Fruit fly (Drosophila melanogaster) whole organism, embryonic: ENCODE results near the gene CG33288.

Experiments
- Awh ChIP-seq: fragments of 200-800 bp; sonication (Bioruptor generic); IDR thresholded peaks from 2 replicates; pipeline ENCODE4, ENCODE4 v1.3.6; 2022; ENCODE audit warnings: missing biosample characterization, missing genetic modification characterization
- B-H2 ChIP-seq: fragments of 200-800 bp; sonication (Bioruptor generic); optimal IDR thresholded peaks from 2 replicates; lab custom pipeline; 2018; ENCODE audit warnings: missing biosample characterization, mild to moderate bottlenecking, missing genetic modification characterization
- CG10274 ChIP-seq: fragments of 200-800 bp; sonication (Bioruptor generic); optimal IDR thresholded peaks from 3 replicates; lab custom pipeline; 2017; ENCODE audit warnings: missing biosample characterization, mild to moderate bottlenecking, missing genetic modification characterization
- CG10959 ChIP-seq: fragments of 200-800 bp; sonication (Bioruptor generic); IDR thresholded peaks from 2 replicates; pipeline ENCODE4 v1.3.6; 2022; ENCODE audit warnings: missing biosample characterization, missing genetic modification characterization
- CG11398 ChIP-seq: fragments of 200-800 bp; sonication (Bioruptor generic); optimal IDR thresholded peaks from 2 replicates; lab custom pipeline; 2016; ENCODE audit warnings: missing biosample characterization, missing genetic modification characterization
- CG11456 ChIP-seq: fragments of 200-800 bp; sonication (Bioruptor generic); IDR thresholded peaks from 3 replicates; pipeline ENCODE4 v1.3.6; 2022; ENCODE audit warnings: missing biosample characterization, missing genetic modification characterization
- CG12744 ChIP-seq: fragments of 200-800 bp; sonication (Bioruptor generic); optimal IDR thresholded peaks from 2 replicates; lab custom pipeline; 2016; ENCODE audit warnings: missing biosample characterization, missing genetic modification characterization
- CG13624 ChIP-seq: fragments of 200-800 bp; sonication (Bioruptor generic); optimal IDR thresholded peaks from 2 replicates; lab custom pipeline; 2016; ENCODE audit warnings: missing biosample characterization, missing genetic modification characterization
- CG14667 ChIP-seq: fragments of 200-800 bp; sonication (Bioruptor generic); IDR thresholded peaks from 2 replicates; pipeline ENCODE4 v1.3.6; 2022; ENCODE audit warnings: missing biosample characterization, missing genetic modification characterization
- CG15011 ChIP-seq: fragments of 200-800 bp; sonication (Bioruptor generic); optimal IDR thresholded peaks from 3 replicates; lab custom pipeline; 2018; ENCODE audit warnings: missing biosample characterization, mild to moderate bottlenecking, missing genetic modification characterization
- CG15601 ChIP-seq: fragments of 200-800 bp; sonication (Bioruptor generic); optimal IDR thresholded peaks from 3 replicates; lab custom pipeline; 2019; ENCODE audit warnings: missing biosample characterization, mild to moderate bottlenecking, missing genetic modification characterization, moderate library complexity
- CG17802 ChIP-seq: fragments of 200-800 bp; sonication (Bioruptor generic); optimal IDR thresholded peaks from 2 replicates; lab custom pipeline; 2018; ENCODE audit warnings: missing biosample characterization, mild to moderate bottlenecking, missing genetic modification characterization, moderate library complexity
- CG17829 ChIP-seq: fragments of 200-800 bp; optimal IDR thresholded peaks from 2 replicates; lab custom pipeline; 2019; ENCODE audit warnings: missing biosample characterization, mild to moderate bottlenecking, missing genetic modification characterization, moderate library complexity
- CG2120 ChIP-seq: fragments of 200-800 bp; sonication (Bioruptor generic); optimal IDR thresholded peaks from 3 replicates; lab custom pipeline; 2016; ENCODE audit warnings: missing biosample characterization, missing genetic modification characterization
- CG2889 ChIP-seq: fragments of 200-800 bp; sonication (Bioruptor generic); IDR thresholded peaks from 3 replicates; pipeline ENCODE4 v1.3.6; 2022; ENCODE audit warnings: missing biosample characterization, missing genetic modification characterization
- CG30403 ChIP-seq: fragments of 200-800 bp; sonication (Bioruptor generic); optimal IDR thresholded peaks from 3 replicates; lab custom pipeline; 2016; ENCODE audit warnings: missing biosample characterization, missing genetic modification characterization
- CG31388 ChIP-seq: fragments of 200-800 bp; sonication (Bioruptor generic); optimal IDR thresholded peaks from 2 replicates; lab custom pipeline; 2016; ENCODE audit warnings: missing biosample characterization, missing genetic modification characterization
- CG3163 ChIP-seq: fragments of 200-800 bp; sonication (Bioruptor generic); optimal IDR thresholded peaks from 3 replicates; lab custom pipeline; 2016; ENCODE audit warnings: missing biosample characterization, missing genetic modification characterization
- CG4282 ChIP-seq: fragments of 200-800 bp; sonication (Bioruptor generic); optimal IDR thresholded peaks from 2 replicates; lab custom pipeline; 2016; ENCODE audit warnings: missing biosample characterization, missing genetic modification characterization
- CG43689 ChIP-seq: fragments of 200-800 bp; sonication (Bioruptor generic); IDR thresholded peaks from 2 replicates; pipeline ENCODE4 v1.3.6; 2022; ENCODE audit warnings: missing biosample characterization, missing genetic modification characterization
- CG4424 ChIP-seq: fragments of 200-800 bp; sonication (Bioruptor generic); optimal IDR thresholded peaks from 3 replicates; lab custom pipeline; 2016; ENCODE audit warnings: missing biosample characterization, missing genetic modification characterization
- CG4854 ChIP-seq: fragments of 200-800 bp; sonication (Bioruptor generic); optimal IDR thresholded peaks from 2 replicates; lab custom pipeline; 2016; ENCODE audit warnings: missing biosample characterization, missing genetic modification characterization, inconsistent platforms
- CG8281 ChIP-seq: fragments of 200-800 bp; sonication (Bioruptor generic); optimal IDR thresholded peaks from 2 replicates; lab custom pipeline; 2018; ENCODE audit warnings: missing biosample characterization, mild to moderate bottlenecking, missing genetic modification characterization, moderate library complexity
- CG9215 ChIP-seq: fragments of 200-800 bp; sonication (Bioruptor generic); IDR thresholded peaks from 2 replicates; pipeline ENCODE4 v1.3.6; 2022; ENCODE audit warnings: missing biosample characterization, missing genetic modification characterization
- CG9797 ChIP-seq: fragments of 200-800 bp; sonication (Bioruptor generic); optimal IDR thresholded peaks from 3 replicates; lab custom pipeline; 2018; ENCODE audit warnings: missing biosample characterization, mild to moderate bottlenecking, missing genetic modification characterization
- CG9876 ChIP-seq: fragments of 200-800 bp; sonication (Bioruptor generic); optimal IDR thresholded peaks from 2 replicates; lab custom pipeline; 2016; ENCODE audit warnings: missing biosample characterization, missing genetic modification characterization
- Dek ChIP-seq: fragments of 200-800 bp; sonication (Bioruptor generic); optimal IDR thresholded peaks from 3 replicates; lab custom pipeline; 2019; ENCODE audit warnings: missing biosample characterization, mild to moderate bottlenecking, missing genetic modification characterization, moderate library complexity
- Doc2 ChIP-seq: fragments of 200-800 bp; sonication (Bioruptor generic); IDR thresholded peaks from 2 replicates; pipeline ENCODE4 v1.3.6; 2022; ENCODE audit warnings: missing biosample characterization, missing genetic modification characterization
- Dp ChIP-seq: fragments of 200-800 bp; sonication (Bioruptor generic); optimal IDR thresholded peaks from 2 replicates; lab custom pipeline; 2018; ENCODE audit warnings: missing biosample characterization, mild to moderate bottlenecking, missing genetic modification characterization, moderate library complexity
- GATAe ChIP-seq: fragments of 200-800 bp; sonication (Bioruptor generic); conservative IDR thresholded peaks from 2 replicates; pipeline ENCODE4 v1.3.6; 2022; ENCODE audit warnings: missing biosample characterization, missing genetic modification characterization
- H2.0 ChIP-seq: fragments of 200-800 bp; sonication (Bioruptor generic); IDR thresholded peaks from 2 replicates; pipeline ENCODE4 v1.3.6; 2022; ENCODE audit warnings: missing biosample characterization, missing genetic modification characterization
- HHEX ChIP-seq: fragments of 200-800 bp; sonication (Bioruptor generic); optimal IDR thresholded peaks from 3 replicates; lab custom pipeline; 2017; ENCODE audit warnings: missing biosample characterization, mild to moderate bottlenecking, missing genetic modification characterization, missing genetic modification reagents
- Hey ChIP-seq: fragments of 200-800 bp; sonication (Bioruptor generic); optimal IDR thresholded peaks from 3 replicates; lab custom pipeline; 2018; ENCODE audit warnings: missing biosample characterization, mild to moderate bottlenecking, missing genetic modification characterization
- HmgZ ChIP-seq: fragments of 200-800 bp; sonication (Bioruptor generic); optimal IDR thresholded peaks from 2 replicates; lab custom pipeline; 2018; ENCODE audit warnings: missing biosample characterization, mild to moderate bottlenecking, missing genetic modification characterization
- Hr3 ChIP-seq: fragments of 200-800 bp; sonication (Bioruptor generic); optimal IDR thresholded peaks from 3 replicates; lab custom pipeline; 2016; ENCODE audit warnings: missing biosample characterization, missing genetic modification characterization
- Myb ChIP-seq: fragments of 200-800 bp; sonication (Bioruptor generic); optimal IDR thresholded peaks from 2 replicates; lab custom pipeline; 2016; ENCODE audit warnings: missing biosample characterization, missing genetic modification characterization
- Spps ChIP-seq: fragments of 200-800 bp; sonication (Bioruptor generic); optimal IDR thresholded peaks from 2 replicates; lab custom pipeline; 2018; ENCODE audit warnings: missing biosample characterization, mild to moderate bottlenecking, missing genetic modification characterization
- bsh ChIP-seq, 2 experiments: fragments of 200-800 bp; sonication (Bioruptor generic); optimal IDR thresholded peaks; 2 replicates each; lab custom pipeline; 2017 to 2018; ENCODE audit warnings: mild to moderate bottlenecking in 2 of 2, missing biosample characterization in 2 of 2, missing genetic modification characterization in 2 of 2, moderate library complexity in 1 of 2
- dan ChIP-seq: fragments of 200-800 bp; sonication (Bioruptor generic); IDR thresholded peaks from 2 replicates; pipeline ENCODE4 v1.3.6; 2022; ENCODE audit warnings: missing biosample characterization, missing genetic modification characterization
- danr ChIP-seq: fragments of 200-800 bp; sonication (Bioruptor generic); IDR thresholded peaks from 2 replicates; pipeline ENCODE4 v1.3.6; 2022; ENCODE audit warnings: missing biosample characterization, missing genetic modification characterization
- dpn ChIP-seq, 2 experiments: fragments of 200-800 bp; sonication (Bioruptor generic); optimal IDR thresholded peaks; 3 replicates each; lab custom pipeline; 2016; ENCODE audit warnings: missing biosample characterization in 2 of 2, missing genetic modification characterization in 2 of 2
- dysf ChIP-seq: fragments of 200-800 bp; sonication (Bioruptor generic); IDR thresholded peaks from 3 replicates; pipeline ENCODE4 v1.3.6; 2022; ENCODE audit warnings: missing biosample characterization, missing genetic modification characterization
- ewg ChIP-seq: fragments of 200-800 bp; sonication (Bioruptor generic); optimal IDR thresholded peaks from 3 replicates; lab custom pipeline; 2017; ENCODE audit warnings: mild to moderate bottlenecking, missing biosample characterization, missing genetic modification reagents, missing genetic modification characterization
- jigr1 ChIP-seq: fragments of 200-800 bp; sonication (Bioruptor generic); IDR thresholded peaks from 3 replicates; pipeline ENCODE4 v1.3.6; 2022; ENCODE audit warnings: missing biosample characterization, missing genetic modification characterization
- kay ChIP-seq: fragments of 200-800 bp; sonication (Bioruptor generic); optimal IDR thresholded peaks from 2 replicates; lab custom pipeline; 2016; ENCODE audit warnings: missing biosample characterization, missing genetic modification characterization
- lilli ChIP-seq: fragments of 200-800 bp; sonication (Bioruptor generic); optimal IDR thresholded peaks from 3 replicates; lab custom pipeline; 2016; ENCODE audit warnings: missing biosample characterization, missing genetic modification characterization
- pan ChIP-seq, 4 experiments: fragments of >200 bp in 3 of 4; fragments of 200-800 bp in 1 of 4; sonication (Bioruptor generic) in 1 of 4; optimal IDR thresholded peaks in 3 of 4; IDR thresholded peaks in 1 of 4; 2 replicates each; pipeline versions ENCODE4 v1.3.6 to Lab custom; 2017 to 2022; ENCODE audit warnings: missing biosample characterization in 2 of 4, missing genetic modification characterization in 2 of 4, mixed read lengths in 1 of 4
- pzg ChIP-seq: fragments of 200-800 bp; sonication (Bioruptor generic); optimal IDR thresholded peaks from 3 replicates; lab custom pipeline; 2018; ENCODE audit warnings: missing biosample characterization, mild to moderate bottlenecking, missing genetic modification characterization, moderate library complexity
- tgo ChIP-seq: fragments of 200-800 bp; sonication (Bioruptor generic); IDR thresholded peaks from 3 replicates; pipeline ENCODE4 v1.3.6; 2022; ENCODE audit warnings: missing biosample characterization, missing genetic modification characterization
- tin ChIP-seq: fragments of 200-800 bp; sonication (Bioruptor generic); optimal IDR thresholded peaks from 3 replicates; lab custom pipeline; 2016; ENCODE audit warnings: missing biosample characterization, missing genetic modification characterization
- zfh2 ChIP-seq: fragments of 200-800 bp; sonication (Bioruptor generic); optimal IDR thresholded peaks from 2 replicates; lab custom pipeline; 2016; ENCODE audit warnings: missing biosample characterization, missing genetic modification characterization

The CG33288 gene

dm6 chr3L:21464240-21464639 lies 36.6 kb downstream of the CG33288 start (continued):
- TF ChIP-seq danr (0 out of 2 replicates have a peak, but pooled peaks have one; percentile 17), pzg (no peak), CG30403 (GFP tag; lab: Kevin White, UChicago) (no peak), CG12744 (peak; percentile 17), CG17829 (peak; percentile 89), CG15601 (tag; lab: Kevin White, UChicago) (peak; percentile 80), CG14667 (no peak), dan (no peak), CG2889 (GFP tag; lab: Robert Waterston, UW) (no peak), Doc2 (no peak), Myb (GFP tag; lab: Kevin White, UChicago) (no peak), dysf (GFP tag; lab: Robert Waterston, UW) (no peak), CG9215 (GFP tag; lab: Robert Waterston, UW) (no peak), GATAe (GFP tag; lab: Robert Waterston, UW) (no peak), Hr3 (GFP tag; lab: Kevin White, UChicago) (no peak), dpn (GFP tag; optimal IDR thresholded peaks at IDR 0.05; lab: Kevin White, UChicago) (no peak), CG2120 (GFP tag; lab: Kevin White, UChicago) (no peak), Dp (GFP tag; lab: Kevin White, UChicago) (no peak), CG4424 (peak; percentile 57), CG9876 (GFP tag; lab: Kevin White, UChicago) (no peak), bsh (GFP tag; optimal IDR thresholded peaks at IDR 0.05; lab: Kevin White, UChicago) (peak in 1 of 2 experiments; percentile 87), CG13624 (no peak), CG10274 (GFP tag; lab: Kevin White, UChicago) (peak; percentile 28), Awh (GFP tag; lab: Robert Waterston, UW) (peak; percentile 58; the same call in 1 of the 2 replicates), CG11398 (GFP tag; lab: Kevin White, UChicago) (peak; percentile 64), HmgZ (tag; lab: Kevin White, UChicago) (no peak), tin (no peak), CG17802 (tag; lab: Kevin White, UChicago) (peak; percentile 66), jigr1 (GFP tag; lab: Robert Waterston, UW) (no peak), B-H2 (GFP tag; lab: Kevin White, UChicago) (no peak), CG43689 (GFP tag; lab: Robert Waterston, UW) (no peak), CG9797 (GFP tag; lab: Kevin White, UChicago) (peak; percentile 34), CG4282 (GFP tag; lab: Kevin White, UChicago) (no peak), kay (GFP tag; lab: Kevin White, UChicago) (peak; percentile 31), CG10959 (peak; percentile 74), lilli (GFP tag; lab: Kevin White, UChicago) (peak; percentile 0), pan (optimal IDR thresholded peaks at IDR 0.05; lab: Kevin White, UChicago) (no peak), pan (GFP tag; optimal IDR thresholded peaks at IDR 0.05 in 1 of 2, IDR thresholded peaks at IDR 0.05 in 1 of 2) (no peak), Dek (tag; lab: Kevin White, UChicago) (no peak), Hey (tag; lab: Kevin White, UChicago) (no peak), CG4854 (GFP tag; lab: Kevin White, UChicago) (peak; percentile 53), CG15011 (GFP tag; lab: Kevin White, UChicago) (peak; percentile 83), CG31388 (peak; percentile 25), Spps (tag; lab: Kevin White, UChicago) (peak; percentile 88), zfh2 (no peak), tgo (no peak), CG3163 (no peak), HHEX (peak; percentile 64), ewg (GFP tag; lab: Kevin White, UChicago) (peak; percentile 46), H2.0 (GFP tag; lab: Robert Waterston, UW) (peak; percentile 37; the same call in 1 of the 2 replicates), CG8281 (tag; lab: Kevin White, UChicago) (peak; percentile 43), CG11456 (GFP tag; lab: Robert Waterston, UW) (0 out of 3 replicates have a peak, but pooled peaks have one; percentile 44)
